Fruit fly (Drosophila melanogaster): ENCODE results near the gene CG7083.

- TF ChIP-seq mirr (GFP tag; optimal IDR thresholded peaks at IDR 0.05) (no peak), vvl (GFP tag; IDR thresholded peaks at IDR 0.05) (peak; percentile 48; the same call in 1 of the 2 replicates), CG10431 (GFP tag; optimal IDR thresholded peaks at IDR 0.05) (no peak), CG18262 (tag; optimal IDR thresholded peaks at IDR 0.05) (no peak), CG3065 (GFP tag; optimal IDR thresholded peaks at IDR 0.05) (no peak), Tbp (GFP tag; optimal IDR thresholded peaks at IDR 0.05) (no peak), repo (GFP tag; optimal IDR thresholded peaks at IDR 0.05) (no peak), ranshi (GFP tag; IDR thresholded peaks at IDR 0.05) (no peak)
Measured at dm6 chr3L:8372035-8372434, 31.4 kb downstream of the CG7083 start, which contains the start of gene ImpE1.

All from whole organism, embryonic.